Worm (Caenorhabditis elegans): ENCODE results near the gene F14H12.7.

DNA sequence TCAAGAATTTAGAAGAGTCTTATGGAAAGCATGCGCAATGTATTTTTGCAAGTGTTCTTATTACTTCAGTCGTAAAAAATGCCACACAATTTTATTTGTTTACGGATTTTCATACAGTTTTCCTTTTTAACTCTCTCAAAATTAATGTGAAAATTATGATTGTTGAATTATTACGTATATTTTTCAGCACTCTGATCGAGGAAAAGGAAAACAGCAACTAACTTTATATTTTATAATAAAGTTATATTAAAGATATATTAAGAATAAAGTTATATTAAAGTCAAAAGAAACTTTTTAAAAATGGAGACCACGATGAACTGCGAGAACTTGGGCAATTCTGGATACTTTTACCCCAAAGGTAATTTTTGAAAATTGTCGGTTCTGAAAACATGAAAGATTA lies 12.2 kb downstream of the F14H12.7 start, which contains the start of gene F14H12.2:
- TF ChIP-seq flh-1 (GFP tag; optimal IDR thresholded peaks at IDR 0.05) (no peak), hlh-1 (tag; optimal IDR thresholded peaks at IDR 0.05) (no peak), mab-5 (tag; optimal IDR thresholded peaks at IDR 0.05) (no peak), nhr-76 (tag; optimal IDR thresholded peaks at IDR 0.05) (no peak), ceh-83 (GFP tag; optimal IDR thresholded peaks at IDR 0.05) (no peak), nhr-28 (tag; optimal IDR thresholded peaks at IDR 0.05) (no peak), ztf-11 (tag; optimal IDR thresholded peaks at IDR 0.05) (no peak), ces-1 (GFP tag; optimal IDR thresholded peaks at IDR 0.05) (no peak), M03D4.4 (tag; optimal IDR thresholded peaks at IDR 0.05) (no peak), ceh-43 (GFP tag; optimal IDR thresholded peaks at IDR 0.05) (no peak), unc-62 (GFP tag; optimal IDR thresholded peaks at IDR 0.05) (no peak)
